Worm (Caenorhabditis elegans) whole organism, midembryonic: Measurements from ENCODE around the gene C17G10.1.

ENCODE experiments used
- T22C8.4 ChIP-seq: fragments of 200-800 bp; sonication (Bioruptor generic); IDR thresholded peaks from 2 replicates; pipeline ENCODE4 v1.3.6; 2022; ENCODE audit warnings: missing genetic modification characterization, missing compliant biosample characterization
- cog-1 ChIP-seq: sonication (generic microtip); optimal IDR thresholded peaks from 2 replicates; lab custom pipeline; 2016; ENCODE audit warnings: missing genetic modification characterization, missing compliant biosample characterization
- flt-1 ChIP-seq: fragments of 200-800 bp; sonication (Bioruptor generic); IDR thresholded peaks from 2 replicates; pipeline ENCODE4 v1.3.6; 2022; ENCODE audit warnings: missing genetic modification characterization, missing compliant biosample characterization
- klf-2 ChIP-seq: fragments of 200-800 bp; sonication (Bioruptor generic); conservative IDR thresholded peaks from 2 replicates; pipeline ENCODE4 v1.3.6; 2022; ENCODE audit warnings: missing genetic modification reagents, missing genetic modification characterization, missing compliant biosample characterization
- med-1 ChIP-seq: sonication (generic microtip); optimal IDR thresholded peaks from 2 replicates; lab custom pipeline; 2017; ENCODE audit warnings: missing genetic modification characterization, mild to moderate bottlenecking, missing compliant biosample characterization, antibody characterized with exemption, missing genetic modification reagents; ENCODE audit not compliant: insufficient read depth
- ref-1 ChIP-seq: fragments of 200-800 bp; sonication (Bioruptor generic); conservative IDR thresholded peaks from 2 replicates; pipeline ENCODE4 v1.3.6; 2022; ENCODE audit warnings: missing genetic modification reagents, missing genetic modification characterization, missing compliant biosample characterization
- tab-1 ChIP-seq: fragments of 200-800 bp; sonication (Bioruptor generic); IDR thresholded peaks from 2 replicates; pipeline ENCODE4 v1.3.6; 2022; ENCODE audit warnings: missing genetic modification characterization, missing compliant biosample characterization
- ztf-23 ChIP-seq: fragments of 200-800 bp; sonication (Bioruptor generic); IDR thresholded peaks from 2 replicates; pipeline ENCODE4 v1.3.6; 2022; ENCODE audit warnings: missing genetic modification reagents, missing genetic modification characterization, missing compliant biosample characterization
- ztf-29 ChIP-seq: fragments of 200-800 bp; sonication (Bioruptor generic); IDR thresholded peaks from 2 replicates; pipeline ENCODE4 v1.3.6; 2022; ENCODE audit warnings: missing genetic modification reagents, missing genetic modification characterization, missing compliant biosample characterization

Gene C17G10.1

DNA sequence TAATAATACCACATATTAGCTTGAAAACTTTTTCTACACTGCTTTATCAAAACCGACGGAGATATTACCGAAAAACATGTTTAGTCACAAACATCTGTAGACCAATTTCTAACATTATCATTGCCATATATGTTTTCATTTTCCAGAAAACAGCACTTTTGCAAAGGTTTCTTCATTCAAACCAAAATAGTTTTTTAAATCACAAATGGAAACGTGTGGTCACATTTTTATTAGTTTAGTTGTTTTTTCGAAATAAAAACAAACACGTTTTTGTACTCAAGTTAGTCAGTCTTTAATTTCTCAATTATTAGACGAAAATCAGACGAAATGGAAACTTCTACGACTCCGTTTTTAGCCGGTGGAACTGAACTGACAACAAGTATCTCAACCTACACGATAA lies 41.7 kb downstream of the C17G10.1 start, which contains the start of gene F59E12.3:
Gene F59E12.3, plus strand, starts transcription at position 301 of the 400 bp plus-strand sequence.
- TF ChIP-seq med-1 (GFP tag; lab: Kevin White, UChicago) (no peak), ztf-29 (GFP tag; lab: Robert Waterston, UW) (no peak), tab-1 (GFP tag; lab: Robert Waterston, UW) (no peak), ref-1 (GFP tag; lab: Robert Waterston, UW) (no peak), ztf-23 (no peak), flt-1 (GFP tag; lab: Robert Waterston, UW) (no peak), cog-1 (no peak), klf-2 (GFP tag; lab: Robert Waterston, UW) (no peak), T22C8.4 (no peak)

DNA sequence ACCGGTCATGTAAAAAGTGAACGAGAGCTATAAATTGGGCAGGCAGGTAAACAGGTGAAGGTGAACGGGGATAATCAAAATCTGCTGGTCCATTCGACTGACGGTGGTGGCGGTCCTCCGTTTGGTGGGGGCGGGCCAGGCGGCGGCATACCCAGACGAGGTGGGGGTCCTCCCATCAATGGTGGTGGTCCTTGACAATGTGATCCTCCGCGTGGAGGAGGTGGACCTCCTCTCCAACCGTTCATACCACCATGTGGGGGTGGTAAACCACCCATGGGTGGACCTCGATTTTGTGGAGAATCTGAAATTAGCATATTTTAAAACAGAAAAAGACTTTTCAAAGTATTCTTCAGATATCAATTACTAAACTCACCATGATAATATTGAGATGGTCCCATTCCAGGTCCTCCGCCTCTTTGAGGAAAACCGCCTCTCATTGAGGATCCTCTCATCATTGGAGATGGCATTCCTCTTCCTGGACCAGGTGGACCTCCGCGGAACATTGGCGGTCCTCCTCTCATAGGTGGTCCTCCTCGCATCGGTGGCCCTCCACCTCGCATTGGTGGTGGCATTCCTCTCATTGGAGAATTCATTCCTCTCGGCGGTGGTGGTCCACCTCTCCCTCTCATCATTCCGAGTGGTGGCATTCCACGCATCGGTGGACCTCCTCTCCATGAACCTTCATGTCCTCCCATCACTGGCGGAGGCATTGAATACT lies 44.2 kb downstream of the C17G10.1 start:
- TF ChIP-seq T22C8.4 (no peak), med-1 (GFP tag; lab: Kevin White, UChicago) (no peak), flt-1 (GFP tag; lab: Robert Waterston, UW) (no peak), ztf-29 (GFP tag; lab: Robert Waterston, UW) (no peak)

DNA sequence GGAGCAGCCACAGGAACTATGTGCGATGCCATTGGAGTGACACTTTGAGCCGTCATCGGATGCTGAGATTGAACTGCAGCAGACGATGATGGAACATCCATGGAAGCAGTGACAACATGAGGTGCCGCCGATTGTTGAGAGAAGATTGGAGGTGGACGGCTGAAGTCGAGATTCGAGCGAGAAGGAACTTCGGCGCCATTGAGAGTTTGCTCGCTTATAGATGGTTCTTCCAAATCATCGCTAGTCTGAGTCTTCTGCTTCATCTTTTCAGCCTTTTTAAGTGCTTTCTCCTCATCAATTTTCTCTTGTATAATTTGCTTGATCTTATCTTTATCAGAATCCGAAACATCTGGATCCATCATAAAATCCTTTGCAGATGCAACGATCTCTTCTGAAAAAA lies 45.8 kb downstream of the C17G10.1 start:
- TF ChIP-seq ztf-29 (GFP tag; lab: Robert Waterston, UW): no peak
- TF ChIP-seq flt-1 (GFP tag; lab: Robert Waterston, UW): no peak
- no peak for TF ChIP-seq cog-1
- TF ChIP-seq tab-1 (GFP tag; lab: Robert Waterston, UW): no peak
- no peak for TF ChIP-seq klf-2 (GFP tag; lab: Robert Waterston, UW)

DNA sequence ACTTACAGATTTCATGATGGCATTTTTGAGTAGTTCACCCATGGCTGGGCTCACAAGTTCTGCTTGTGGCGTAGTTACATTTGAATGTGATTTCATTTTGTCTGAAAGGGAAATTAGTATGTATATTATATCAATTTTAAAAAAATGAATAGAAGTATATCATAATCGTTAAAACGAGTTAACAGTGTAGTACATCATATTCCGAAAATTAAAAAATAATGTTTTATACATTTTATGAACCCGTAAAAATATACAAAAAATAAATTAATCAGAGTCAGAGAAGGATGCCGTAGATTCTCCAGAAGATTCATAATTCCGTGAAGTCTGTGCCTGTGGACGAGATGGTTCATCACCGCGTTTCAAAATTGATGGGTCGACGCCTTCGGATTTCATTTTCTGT lies 50.6 kb downstream of the C17G10.1 start, which contains the start of gene F59E12.9:
Gene F59E12.9, minus strand, starts transcription at position 101 of the 400 bp plus-strand sequence.
- TF ChIP-seq ref-1 (GFP tag; lab: Robert Waterston, UW): no peak
- no peak for TF ChIP-seq ztf-29 (GFP tag; lab: Robert Waterston, UW)
- TF ChIP-seq ztf-23: no peak
- TF ChIP-seq cog-1: no peak
- TF ChIP-seq flt-1 (GFP tag; lab: Robert Waterston, UW): no peak
- TF ChIP-seq klf-2 (GFP tag; lab: Robert Waterston, UW): no peak
- no peak for TF ChIP-seq med-1 (GFP tag; lab: Kevin White, UChicago)
- TF ChIP-seq T22C8.4: no peak
- no peak for TF ChIP-seq tab-1 (GFP tag; lab: Robert Waterston, UW)
